Worm (Caenorhabditis elegans): ENCODE data around the gene C08F1.12.

DNA sequence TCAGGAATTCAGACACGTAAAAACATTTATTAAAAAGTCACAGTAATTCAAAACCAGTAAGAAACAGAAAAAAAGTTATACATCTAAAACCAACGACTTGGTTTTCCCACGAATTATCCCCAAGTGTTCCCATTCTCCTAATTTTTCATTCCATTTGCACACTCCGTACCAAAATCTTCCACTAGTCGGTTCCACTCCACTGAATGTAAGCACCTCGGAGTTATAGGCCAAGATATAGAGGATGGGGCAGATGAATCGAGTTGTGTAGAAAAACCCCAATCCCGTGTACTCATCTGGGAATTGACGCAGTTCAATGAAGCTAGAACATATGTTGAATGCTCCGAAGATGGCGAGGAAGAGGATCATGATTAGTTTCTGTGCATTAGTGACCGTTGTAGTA is 19.1 kb downstream of the C08F1.12 start:
- TF ChIP-seq tbx-11 (GFP tag; IDR thresholded peaks at IDR 0.05) (no peak), hmbx-1 (tag; optimal IDR thresholded peaks at IDR 0.05) (no peak)
